Worm (Caenorhabditis elegans): Measurements from ENCODE around the gene srxa-8.

DNA sequence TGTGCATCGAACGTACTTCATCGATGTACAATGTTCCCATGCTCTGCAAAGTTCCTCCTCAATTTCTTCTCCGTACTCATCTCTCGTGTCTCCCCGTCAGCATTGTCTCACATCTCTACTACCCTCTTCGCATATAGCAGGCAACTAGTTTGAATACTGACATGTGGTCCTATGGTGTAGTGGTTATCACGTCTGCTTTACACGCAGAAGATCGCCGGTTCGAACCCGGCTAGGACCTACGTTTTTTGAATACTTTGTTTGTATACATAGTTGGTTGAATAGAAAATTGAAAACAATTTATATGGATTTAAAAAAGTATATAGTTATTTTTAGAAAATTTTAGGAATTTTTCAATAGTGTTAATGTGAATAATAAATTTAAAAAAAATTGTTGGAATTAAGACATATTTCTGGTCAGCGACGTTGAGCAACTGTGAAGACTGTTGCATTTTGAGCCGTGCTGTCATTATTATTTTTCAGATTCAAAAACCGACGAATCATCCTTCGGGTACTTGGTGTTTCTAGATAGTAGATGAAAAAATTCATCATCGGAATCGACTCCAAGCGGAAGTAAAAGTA lies 1.7 kb downstream of the srxa-8 start:
- no peak for TF ChIP-seq ama-1 (optimal IDR thresholded peaks at IDR 0.05)
- TF ChIP-seq ets-7 (tag; optimal IDR thresholded peaks at IDR 0.05): peak; percentile 73
- TF ChIP-seq flt-1 (GFP tag; IDR thresholded peaks at IDR 0.05): peak; percentile 95
- peak; percentile 90 for TF ChIP-seq tra-4 (tag; optimal IDR thresholded peaks at IDR 0.05)
- peak; percentile 85 for TF ChIP-seq aly-1 (tag; optimal IDR thresholded peaks at IDR 0.05)
- TF ChIP-seq scrt-1 (GFP tag; IDR thresholded peaks at IDR 0.05): peak; percentile 95
- peak; percentile 80 for TF ChIP-seq B0310.2 (tag; optimal IDR thresholded peaks at IDR 0.05)
- peak; percentile 86 for TF ChIP-seq hmbx-1 (tag; optimal IDR thresholded peaks at IDR 0.05)
- TF ChIP-seq sea-1 (GFP tag; conservative IDR thresholded peaks at IDR 0.05): peak; percentile 93
- TF ChIP-seq pes-1 (GFP tag; IDR thresholded peaks at IDR 0.05): peak; percentile 95
- TF ChIP-seq hnd-1 (tag; optimal IDR thresholded peaks at IDR 0.05): peak; percentile 89
- TF ChIP-seq ceh-13 (GFP tag; optimal IDR thresholded peaks at IDR 0.05): peak; percentile 92
- TF ChIP-seq F13C5.2 (tag; optimal IDR thresholded peaks at IDR 0.05): peak; percentile 94

Measured in whole organism, early embryonic.